Fruit fly (Drosophila melanogaster) whole organism, embryonic: ENCODE measurements around the gene unc79.

Experiments used
- Antp ChIP-seq: fragments of 200-800 bp; sonication (Bioruptor generic); optimal IDR thresholded peaks from 3 replicates; lab custom pipeline; 2016; ENCODE audit warnings: missing biosample characterization, missing genetic modification characterization
- CG10147 ChIP-seq: fragments of 200-800 bp; sonication (Bioruptor generic); optimal IDR thresholded peaks from 2 replicates; lab custom pipeline; 2019; ENCODE audit warnings: missing biosample characterization, mild to moderate bottlenecking, missing genetic modification characterization, moderate library complexity
- CG10321 ChIP-seq: fragments of 200-800 bp; sonication (Bioruptor generic); IDR thresholded peaks from 2 replicates; pipeline ENCODE4 v1.3.6; 2022; ENCODE audit warnings: missing biosample characterization, missing genetic modification characterization
- CG10565 ChIP-seq: fragments of 200-800 bp; sonication (Bioruptor generic); optimal IDR thresholded peaks from 3 replicates; lab custom pipeline; 2016; ENCODE audit warnings: missing biosample characterization, mild to moderate bottlenecking, missing genetic modification characterization
- CG10654 ChIP-seq: fragments of 200-800 bp; sonication (Bioruptor generic); optimal IDR thresholded peaks from 2 replicates; lab custom pipeline; 2016; ENCODE audit warnings: missing biosample characterization, missing genetic modification characterization
- CG12071 ChIP-seq: fragments of 200-800 bp; sonication (Bioruptor generic); optimal IDR thresholded peaks from 3 replicates; lab custom pipeline; 2018; ENCODE audit warnings: missing biosample characterization, mild to moderate bottlenecking, missing genetic modification characterization
- CG13123 ChIP-seq: fragments of 200-800 bp; sonication (Bioruptor generic); optimal IDR thresholded peaks from 2 replicates; lab custom pipeline; 2016; ENCODE audit warnings: missing biosample characterization, missing genetic modification characterization
- CG14050 ChIP-seq: fragments of 200-800 bp; sonication (Bioruptor generic); IDR thresholded peaks from 3 replicates; pipeline ENCODE4 v1.3.6; 2022; ENCODE audit warnings: missing biosample characterization, missing genetic modification characterization
- CG15011 ChIP-seq: fragments of 200-800 bp; sonication (Bioruptor generic); optimal IDR thresholded peaks from 3 replicates; lab custom pipeline; 2018; ENCODE audit warnings: missing biosample characterization, mild to moderate bottlenecking, missing genetic modification characterization
- CG1647 ChIP-seq: fragments of 200-800 bp; sonication (Bioruptor generic); optimal IDR thresholded peaks from 3 replicates; lab custom pipeline; 2016; ENCODE audit warnings: missing biosample characterization, missing genetic modification characterization
- CG18262 ChIP-seq: fragments of 200-800 bp; optimal IDR thresholded peaks from 3 replicates; lab custom pipeline; 2019; ENCODE audit warnings: missing biosample characterization, mild to moderate bottlenecking, missing genetic modification characterization, moderate library complexity
- CG18619 ChIP-seq: fragments of 200-800 bp; sonication (Bioruptor generic); optimal IDR thresholded peaks from 3 replicates; lab custom pipeline; 2017; ENCODE audit warnings: missing biosample characterization, mild to moderate bottlenecking, missing genetic modification characterization
- CG3163 ChIP-seq: fragments of 200-800 bp; sonication (Bioruptor generic); optimal IDR thresholded peaks from 3 replicates; lab custom pipeline; 2016; ENCODE audit warnings: missing biosample characterization, missing genetic modification characterization
- CG32767 ChIP-seq: fragments of 200-800 bp; sonication (Bioruptor generic); IDR thresholded peaks from 2 replicates; pipeline ENCODE4 v1.3.6; 2022; ENCODE audit warnings: missing biosample characterization, missing genetic modification characterization
- CG33213 ChIP-seq: fragments of 200-800 bp; sonication (Bioruptor generic); optimal IDR thresholded peaks from 3 replicates; lab custom pipeline; 2016; ENCODE audit warnings: missing biosample characterization, missing genetic modification characterization
- CG3726 ChIP-seq: fragments of 200-800 bp; sonication (Bioruptor generic); IDR thresholded peaks from 3 replicates; pipeline ENCODE4, ENCODE4 v1.3.6; 2022; ENCODE audit warnings: missing biosample characterization, missing genetic modification characterization
- CG4424 ChIP-seq: fragments of 200-800 bp; sonication (Bioruptor generic); optimal IDR thresholded peaks from 3 replicates; lab custom pipeline; 2016; ENCODE audit warnings: missing biosample characterization, missing genetic modification characterization
- CG6654 ChIP-seq: fragments of 200-800 bp; sonication (Bioruptor generic); optimal IDR thresholded peaks from 2 replicates; lab custom pipeline; 2017; ENCODE audit warnings: missing biosample characterization, mild to moderate bottlenecking, missing genetic modification characterization
- CG7372 ChIP-seq: fragments of 200-800 bp; sonication (Bioruptor generic); IDR thresholded peaks from 2 replicates; pipeline ENCODE4 v1.3.6; 2022; ENCODE audit warnings: missing biosample characterization, missing genetic modification characterization
- CG7786 ChIP-seq: fragments of 200-800 bp; sonication (Bioruptor generic); optimal IDR thresholded peaks from 2 replicates; lab custom pipeline; 2016; ENCODE audit warnings: missing biosample characterization, missing genetic modification characterization
- CG8290 ChIP-seq, 3 experiments: fragments of 200-800 bp; sonication (Bioruptor generic); optimal IDR thresholded peaks; 2 replicates each; lab custom pipeline; 2016 to 2019; ENCODE audit warnings: missing biosample characterization in 3 of 3, missing genetic modification characterization in 3 of 3, mild to moderate bottlenecking in 2 of 3, moderate library complexity in 1 of 3
- CG9932 ChIP-seq: fragments of 200-800 bp; sonication (Bioruptor generic); IDR thresholded peaks from 2 replicates; pipeline ENCODE4 v1.3.6; 2022; ENCODE audit warnings: missing biosample characterization, missing genetic modification characterization
- Dbx ChIP-seq: fragments of 200-800 bp; sonication (Bioruptor generic); IDR thresholded peaks from 3 replicates; pipeline ENCODE4 v1.3.6; 2022; ENCODE audit warnings: missing biosample characterization, missing genetic modification characterization
- Elba2 ChIP-seq: fragments of 200-800 bp; sonication (Bioruptor generic); optimal IDR thresholded peaks from 3 replicates; lab custom pipeline; 2016; ENCODE audit warnings: missing biosample characterization, missing genetic modification characterization
- Gsc ChIP-seq: fragments of 200-800 bp; sonication (Bioruptor generic); IDR thresholded peaks from 2 replicates; pipeline ENCODE4 v1.3.6; 2022; ENCODE audit warnings: missing biosample characterization, missing genetic modification characterization
- Hey ChIP-seq: fragments of 200-800 bp; sonication (Bioruptor generic); optimal IDR thresholded peaks from 3 replicates; lab custom pipeline; 2018; ENCODE audit warnings: missing biosample characterization, mild to moderate bottlenecking, missing genetic modification characterization
- Hmr ChIP-seq: fragments of 200-800 bp; sonication (Bioruptor generic); optimal IDR thresholded peaks from 3 replicates; lab custom pipeline; 2017; ENCODE audit warnings: mild to moderate bottlenecking, missing biosample characterization, missing genetic modification reagents, missing genetic modification characterization
- Hr51 ChIP-seq, 2 experiments: fragments of 200-800 bp; sonication (Bioruptor generic); optimal IDR thresholded peaks; 2 replicates in 1 of 2; 3 replicates in 1 of 2; lab custom pipeline; 2016 to 2018; ENCODE audit warnings: missing biosample characterization in 2 of 2, missing genetic modification characterization in 2 of 2, mild to moderate bottlenecking in 1 of 2, moderate library complexity in 1 of 2
- MBD-R2 ChIP-seq: fragments of 200-800 bp; sonication (Bioruptor generic); IDR thresholded peaks from 2 replicates; pipeline ENCODE4 v1.3.6; 2022; ENCODE audit warnings: missing biosample characterization, missing genetic modification characterization
- Meics ChIP-seq: fragments of 200-800 bp; sonication (Bioruptor generic); optimal IDR thresholded peaks from 2 replicates; lab custom pipeline; 2017; ENCODE audit warnings: missing biosample characterization, mild to moderate bottlenecking, missing genetic modification characterization
- Myb ChIP-seq: fragments of 200-800 bp; sonication (Bioruptor generic); optimal IDR thresholded peaks from 2 replicates; lab custom pipeline; 2016; ENCODE audit warnings: missing biosample characterization, missing genetic modification characterization
- Pdp1 ChIP-seq, 2 experiments: fragments of 200-800 bp; sonication (Bioruptor generic); optimal IDR thresholded peaks; 3 replicates each; lab custom pipeline; 2016; ENCODE audit warnings: missing biosample characterization in 2 of 2, missing genetic modification characterization in 2 of 2, mild to moderate bottlenecking in 1 of 2, moderate library complexity in 1 of 2
- Rx ChIP-seq: fragments of 200-800 bp; sonication (Bioruptor generic); IDR thresholded peaks from 2 replicates; pipeline ENCODE4 v1.3.6; 2022; ENCODE audit warnings: missing biosample characterization, missing genetic modification characterization
- Sox100B ChIP-seq: fragments of 200-800 bp; sonication (Bioruptor generic); optimal IDR thresholded peaks from 3 replicates; lab custom pipeline; 2018; ENCODE audit warnings: missing biosample characterization, mild to moderate bottlenecking, missing genetic modification characterization
- Stat92E ChIP-seq, 3 experiments: fragments of >200 bp in 2 of 3; fragments of 200-800 bp in 1 of 3; sonication (Bioruptor generic) in 1 of 3; optimal IDR thresholded peaks; 2 replicates each; lab custom pipeline; 2017 to 2019; ENCODE audit warnings: missing biosample characterization in 3 of 3, missing genetic modification characterization in 3 of 3, mild to moderate bottlenecking in 1 of 3, moderate library complexity in 1 of 3
- YL-1 ChIP-seq: fragments of 200-800 bp; sonication (Bioruptor generic); optimal IDR thresholded peaks from 3 replicates; lab custom pipeline; 2017; ENCODE audit warnings: missing biosample characterization, mild to moderate bottlenecking, missing genetic modification characterization
- bbx ChIP-seq: fragments of 200-800 bp; sonication (Bioruptor generic); IDR thresholded peaks from 2 replicates; pipeline ENCODE4 v1.3.6; 2022; ENCODE audit warnings: missing biosample characterization, missing genetic modification characterization; ENCODE audit not compliant: partially characterized antibody
- bigmax ChIP-seq: fragments of 200-800 bp; sonication (Bioruptor generic); optimal IDR thresholded peaks from 2 replicates; lab custom pipeline; 2018; ENCODE audit warnings: missing biosample characterization, mild to moderate bottlenecking, missing genetic modification characterization
- bowl ChIP-seq: fragments of 200-800 bp; sonication (Bioruptor generic); IDR thresholded peaks from 2 replicates; pipeline ENCODE4 v1.3.6; 2022; ENCODE audit warnings: missing biosample characterization, missing genetic modification characterization
- crp ChIP-seq, 2 experiments: fragments of 200-800 bp; sonication (Bioruptor generic); optimal IDR thresholded peaks; 2 replicates in 1 of 2; 3 replicates in 1 of 2; lab custom pipeline; 2017; ENCODE audit warnings: missing biosample characterization in 2 of 2, missing genetic modification characterization in 2 of 2, mild to moderate bottlenecking in 1 of 2, moderate library complexity in 1 of 2
- cwo ChIP-seq: fragments of 200-800 bp; sonication (Bioruptor generic); optimal IDR thresholded peaks from 3 replicates; lab custom pipeline; 2017; ENCODE audit warnings: missing biosample characterization, missing genetic modification characterization, mild to moderate bottlenecking, moderate library complexity, missing genetic modification reagents
- danr ChIP-seq: fragments of 200-800 bp; sonication (Bioruptor generic); IDR thresholded peaks from 2 replicates; pipeline ENCODE4 v1.3.6; 2022; ENCODE audit warnings: missing biosample characterization, missing genetic modification characterization
- dm ChIP-seq: fragments of 200-800 bp; sonication (Bioruptor generic); optimal IDR thresholded peaks from 3 replicates; lab custom pipeline; 2016; ENCODE audit warnings: missing biosample characterization, missing genetic modification characterization
- grau ChIP-seq: fragments of 200-800 bp; optimal IDR thresholded peaks from 3 replicates; lab custom pipeline; 2019; ENCODE audit warnings: missing biosample characterization, mild to moderate bottlenecking, missing genetic modification characterization, moderate library complexity
- jing ChIP-seq: fragments of 200-800 bp; sonication (Bioruptor generic); optimal IDR thresholded peaks from 2 replicates; lab custom pipeline; 2018; ENCODE audit warnings: missing biosample characterization, mild to moderate bottlenecking, missing genetic modification characterization
- org-1 ChIP-seq: fragments of 200-800 bp; sonication (Bioruptor generic); optimal IDR thresholded peaks from 2 replicates; lab custom pipeline; 2017; ENCODE audit warnings: missing biosample characterization, missing genetic modification characterization
- pnt ChIP-seq: fragments of 200-800 bp; sonication (Bioruptor generic); optimal IDR thresholded peaks from 3 replicates; lab custom pipeline; 2016; ENCODE audit warnings: missing biosample characterization, missing genetic modification characterization
- ssp ChIP-seq: fragments of 200-800 bp; sonication (Bioruptor generic); IDR thresholded peaks from 2 replicates; pipeline ENCODE4 v1.3.6; 2022; ENCODE audit warnings: missing biosample characterization, missing genetic modification characterization
- tna ChIP-seq: fragments of 200-800 bp; sonication (Bioruptor generic); IDR thresholded peaks from 2 replicates; pipeline ENCODE4 v1.3.6; 2022; ENCODE audit warnings: missing biosample characterization, missing genetic modification characterization; ENCODE audit not compliant: partially characterized antibody
- trh ChIP-seq: fragments of 200-800 bp; sonication (Bioruptor generic); optimal IDR thresholded peaks from 2 replicates; lab custom pipeline; 2016; ENCODE audit warnings: missing biosample characterization, missing genetic modification characterization
- unpg ChIP-seq: fragments of 200-800 bp; sonication (Bioruptor generic); optimal IDR thresholded peaks from 3 replicates; lab custom pipeline; 2018; ENCODE audit warnings: missing biosample characterization, mild to moderate bottlenecking, missing genetic modification characterization, moderate library complexity

Gene unc79

DNA sequence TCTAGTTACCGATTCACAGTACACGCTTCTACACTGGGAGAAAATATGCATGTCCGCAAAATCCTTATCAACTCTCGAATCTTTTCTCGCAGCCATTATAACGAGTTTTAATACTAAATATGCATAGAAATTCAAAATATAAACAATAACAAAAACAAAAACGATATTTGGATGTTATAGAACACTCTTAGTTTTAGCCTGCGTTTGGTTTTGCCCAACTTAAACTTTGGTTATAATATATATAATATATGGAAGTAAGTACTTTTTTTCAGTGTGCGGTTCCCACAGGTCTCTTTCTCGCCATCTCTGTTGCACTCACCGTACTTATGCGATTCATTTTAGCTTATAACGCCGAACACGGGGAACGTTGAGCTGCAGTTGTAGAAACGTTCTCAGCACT, 34.2 kb downstream of the unc79 start, which contains the start of gene cry (continued):
- TF ChIP-seq crp (GFP tag; optimal IDR thresholded peaks at IDR 0.05; lab: Kevin White, UChicago) (no peak), Dbx (GFP tag; lab: Robert Waterston, UW) (no peak), MBD-R2 (GFP tag; lab: Robert Waterston, UW) (no peak), bowl (GFP tag; lab: Robert Waterston, UW) (no peak), dm (GFP tag; lab: Kevin White, UChicago) (no peak), CG33213 (GFP tag; lab: Kevin White, UChicago) (no peak), YL-1 (no peak), Antp (GFP tag; lab: Kevin White, UChicago) (no peak), CG14050 (GFP tag; lab: Robert Waterston, UW) (no peak), Stat92E (GFP tag; optimal IDR thresholded peaks at IDR 0.05; lab: Kevin White, UChicago) (no peak), CG10147 (no peak), CG10654 (GFP tag; lab: Kevin White, UChicago) (peak; percentile 2), Meics (GFP tag; lab: Kevin White, UChicago) (peak; percentile 36), CG10565 (GFP tag; lab: Kevin White, UChicago) (no peak), Gsc (GFP tag; lab: Robert Waterston, UW) (no peak), Pdp1 (GFP tag; optimal IDR thresholded peaks at IDR 0.05; lab: Kevin White, UChicago) (peak in 1 of 2 experiments; percentile 9), CG32767 (GFP tag; lab: Robert Waterston, UW) (peak; percentile 26; the same call in 1 of the 2 replicates), CG18262 (tag; lab: Kevin White, UChicago) (peak; percentile 76), tna (GFP tag; lab: Robert Waterston, UW) (no peak), CG4424 (GFP tag; lab: Kevin White, UChicago) (peak; percentile 75), CG15011 (GFP tag; lab: Kevin White, UChicago) (no peak), danr (0 out of 2 replicates have a peak, but pooled peaks have one; percentile 12), CG6654 (GFP tag; lab: Kevin White, UChicago) (peak; percentile 31), org-1 (GFP tag; lab: Kevin White, UChicago) (peak; percentile 26), CG7786 (GFP tag; lab: Kevin White, UChicago) (no peak), ssp (GFP tag; lab: Robert Waterston, UW) (peak; percentile 10; the same call in 1 of the 2 replicates), unpg (GFP tag; lab: Kevin White, UChicago) (no peak), CG9932 (GFP tag; lab: Robert Waterston, UW) (no peak), Hmr (GFP tag; lab: Kevin White, UChicago) (peak; percentile 20), jing (GFP tag; lab: Kevin White, UChicago) (peak; percentile 25), CG7372 (no peak), bigmax (GFP tag; lab: Kevin White, UChicago) (no peak), CG12071 (GFP tag; lab: Kevin White, UChicago) (peak; percentile 13), Sox100B (peak; percentile 68), Hey (tag; lab: Kevin White, UChicago) (no peak), Hr51 (GFP tag; optimal IDR thresholded peaks at IDR 0.05; lab: Kevin White, UChicago) (peak in 1 of 2 experiments; percentile 68), CG13123 (GFP tag; lab: Kevin White, UChicago) (no peak), CG18619 (GFP tag; lab: Kevin White, UChicago) (peak; percentile 42), pnt (GFP tag; lab: Kevin White, UChicago) (no peak), CG3726 (GFP tag; lab: Robert Waterston, UW) (no peak), CG10321 (no peak), cwo (GFP tag; lab: Kevin White, UChicago) (peak; percentile 4), Myb (GFP tag; lab: Kevin White, UChicago) (no peak), CG1647 (GFP tag; lab: Kevin White, UChicago) (no peak), CG8290 (GFP tag; optimal IDR thresholded peaks at IDR 0.05; lab: Kevin White, UChicago) (no peak), CG8290 (tag; optimal IDR thresholded peaks at IDR 0.05; lab: Kevin White, UChicago) (no peak), CG3163 (GFP tag; lab: Kevin White, UChicago) (no peak), bbx (GFP tag; lab: Robert Waterston, UW) (no peak), trh (no peak), Elba2 (GFP tag; lab: Kevin White, UChicago) (no peak), Rx (GFP tag; lab: Robert Waterston, UW) (no peak), grau (tag; lab: Kevin White, UChicago) (no peak)
